Fruit fly (Drosophila melanogaster): ENCODE data around the gene CG8149.

The CG8149 gene

DNA sequence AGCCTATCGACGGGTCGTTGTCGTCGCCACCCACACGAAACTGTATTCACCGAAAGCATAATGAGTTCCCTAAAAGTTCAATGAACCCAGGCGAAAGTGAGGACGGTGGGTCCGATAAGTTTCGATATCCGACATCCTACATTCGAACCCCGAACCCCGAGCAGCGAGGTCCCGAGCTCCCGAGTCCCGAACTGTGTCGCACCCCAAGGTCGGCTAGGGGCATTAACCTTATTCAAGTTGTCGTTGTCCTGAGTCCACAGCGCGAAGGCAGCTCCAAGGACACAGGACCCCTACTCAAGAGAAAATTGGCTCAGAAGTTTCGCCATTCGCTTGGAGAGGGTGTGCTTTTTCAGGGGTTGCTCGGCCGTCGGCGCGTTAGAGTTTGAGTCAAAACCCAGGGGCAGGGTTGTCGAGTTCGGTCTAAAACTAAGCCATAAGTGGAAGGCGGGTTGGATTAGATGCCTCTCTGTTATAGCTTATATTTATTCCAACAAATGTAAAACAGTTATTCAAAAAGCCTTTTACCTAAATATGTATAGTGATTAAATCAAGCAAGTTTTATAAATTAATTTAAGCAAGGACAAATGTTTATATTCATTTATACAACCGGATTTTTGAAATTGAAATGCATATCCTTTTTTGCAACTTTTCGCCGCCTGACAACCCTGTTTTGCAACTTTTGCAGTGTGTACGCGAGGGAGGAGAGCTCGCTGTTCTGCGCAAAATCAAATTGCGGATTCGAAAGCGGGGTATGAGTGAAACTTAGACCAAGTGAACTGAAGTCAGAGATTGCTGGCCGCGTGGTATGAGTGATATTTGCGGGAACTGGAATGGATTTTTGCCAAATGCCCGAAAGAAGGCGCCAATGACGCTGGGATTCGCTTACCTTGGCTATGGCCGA lies 44.8 kb upstream of the CG8149 start:
- TF ChIP-seq Sp1 (GFP tag; optimal IDR thresholded peaks at IDR 0.05) (no peak), Abd-B (GFP tag; optimal IDR thresholded peaks at IDR 0.05) (no peak), OdsH (GFP tag; optimal IDR thresholded peaks at IDR 0.05) (peak; percentile 47), brk (GFP tag; optimal IDR thresholded peaks at IDR 0.05) (no peak), CrebA (GFP tag; optimal IDR thresholded peaks at IDR 0.05; ENCODE audit: borderline replicate concordance) (no peak), lola (GFP tag; optimal IDR thresholded peaks at IDR 0.05) (no peak), GATAd (GFP tag; optimal IDR thresholded peaks at IDR 0.05) (no peak), Dif (GFP tag; optimal IDR thresholded peaks at IDR 0.05; ENCODE audit: partially characterized antibody) (no peak), jim (GFP tag; optimal IDR thresholded peaks at IDR 0.05) (no peak), tai (GFP tag; optimal IDR thresholded peaks at IDR 0.05) (no peak), dl (GFP tag; optimal IDR thresholded peaks at IDR 0.05; ENCODE audit: insufficient read depth in 1 of 2, partially characterized antibody in 2 of 2) (no peak), pan (optimal IDR thresholded peaks at IDR 0.05) (no peak), HLH106 (tag; optimal IDR thresholded peaks at IDR 0.05) (peak; percentile 73), fru (GFP tag; optimal IDR thresholded peaks at IDR 0.05) (peak; percentile 64), br (GFP tag; optimal IDR thresholded peaks at IDR 0.05) (peak; percentile 68), sage (GFP tag; optimal IDR thresholded peaks at IDR 0.05) (no peak), Hr78 (GFP tag; optimal IDR thresholded peaks at IDR 0.05) (no peak), rgr (GFP tag; optimal IDR thresholded peaks at IDR 0.05) (peak; percentile 40), Hr83 (GFP tag; optimal IDR thresholded peaks at IDR 0.05; ENCODE audit: poor library complexity, severe bottlenecking) (no peak), CG9705 (GFP tag; optimal IDR thresholded peaks at IDR 0.05) (peak; percentile 47), dsf (GFP tag; optimal IDR thresholded peaks at IDR 0.05; ENCODE audit: borderline replicate concordance) (no peak), psq (GFP tag; optimal IDR thresholded peaks at IDR 0.05) (peak; percentile 27), N (GFP tag; optimal IDR thresholded peaks at IDR 0.05) (no peak), foxo (GFP tag; optimal IDR thresholded peaks at IDR 0.05) (peak in 1 of 2 experiments; percentile 71), woc (GFP tag; optimal IDR thresholded peaks at IDR 0.05) (peak; percentile 38), Hnf4 (GFP tag; optimal IDR thresholded peaks at IDR 0.05) (peak; percentile 25), Jra (GFP tag; optimal IDR thresholded peaks at IDR 0.05) (no peak), Dfd (GFP tag; optimal IDR thresholded peaks at IDR 0.05) (no peak), CG32264 (GFP tag; optimal IDR thresholded peaks at IDR 0.05) (no peak), sv (GFP tag; optimal IDR thresholded peaks at IDR 0.05) (peak; percentile 43), dmrt93B (GFP tag; optimal IDR thresholded peaks at IDR 0.05) (no peak), h (GFP tag; optimal IDR thresholded peaks at IDR 0.05) (peak; percentile 53), Myc (optimal IDR thresholded peaks at IDR 0.05) (no peak), Rel (GFP tag; optimal IDR thresholded peaks at IDR 0.05) (no peak), Rel (tag; optimal IDR thresholded peaks at IDR 0.05) (no peak), Vsx2 (GFP tag; optimal IDR thresholded peaks at IDR 0.05; ENCODE audit: partially characterized antibody) (no peak), Mio (GFP tag; optimal IDR thresholded peaks at IDR 0.05) (no peak), ey (GFP tag; optimal IDR thresholded peaks at IDR 0.05) (peak; percentile 52), usp (GFP tag; optimal IDR thresholded peaks at IDR 0.05) (no peak)

DNA sequence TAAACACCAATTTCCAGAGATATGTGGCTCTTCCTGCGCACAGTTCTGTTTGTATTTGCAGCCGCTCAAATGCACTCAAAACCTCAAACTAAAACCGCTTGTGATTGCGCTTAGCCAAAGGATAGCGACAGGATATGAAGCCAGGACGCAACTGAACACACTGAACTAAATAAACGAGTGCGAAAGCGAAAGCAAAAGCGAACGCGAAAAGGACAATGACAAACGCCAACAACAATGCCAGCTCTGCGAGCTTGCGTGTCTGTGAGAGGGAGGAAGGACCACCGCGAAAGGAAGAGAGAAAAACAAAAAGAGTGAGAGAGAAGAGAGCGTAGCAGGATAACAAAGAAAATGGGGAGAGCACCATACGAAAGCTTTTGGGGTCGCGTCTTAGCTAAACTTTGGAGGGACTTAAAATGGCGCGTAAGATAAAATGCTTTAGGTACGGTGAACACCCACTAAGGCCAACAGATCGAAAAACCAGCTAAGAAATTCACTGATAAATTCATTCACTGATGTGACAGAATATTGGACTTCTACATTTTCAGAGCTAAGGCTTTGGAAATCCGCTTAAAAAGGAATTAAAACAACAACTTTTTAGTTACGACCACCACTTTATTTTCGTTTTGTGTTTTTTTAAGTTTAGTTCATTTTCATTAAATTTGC lies 43.8 kb upstream of the CG8149 start, which contains the start of gene GstZ2:
Gene GstZ2 (minus strand): TSS at position 165 of the 663 bp plus-strand sequence.
- TF ChIP-seq N (GFP tag; optimal IDR thresholded peaks at IDR 0.05) (no peak), psq (GFP tag; optimal IDR thresholded peaks at IDR 0.05) (peak; percentile 72)

Measured in whole organism, wandering third instar larva.